Worm (Caenorhabditis elegans) whole organism, early embryonic: Measurements from ENCODE around the gene W05B10.4.

Experiments used
- ama-1 ChIP-seq: fragments of 150-350 bp; optimal IDR thresholded peaks from 2 replicates; lab custom pipeline; 2014
- ets-7 ChIP-seq: sonication (generic microtip); optimal IDR thresholded peaks from 2 replicates; lab custom pipeline; 2016; ENCODE audit warnings: missing genotype, missing genetic modification characterization, missing compliant biosample characterization
- flt-1 ChIP-seq: fragments of 200-800 bp; sonication (Bioruptor generic); IDR thresholded peaks from 2 replicates; pipeline ENCODE4 v1.3.6; 2022; ENCODE audit warnings: missing genetic modification characterization, missing compliant biosample characterization
- hmbx-1 ChIP-seq: sonication (generic microtip); optimal IDR thresholded peaks from 2 replicates; lab custom pipeline; 2016; ENCODE audit warnings: mild to moderate bottlenecking, missing genetic modification characterization, missing compliant biosample characterization
- scrt-1 ChIP-seq: fragments of 200-800 bp; sonication (Bioruptor generic); IDR thresholded peaks from 2 replicates; pipeline ENCODE4 v1.3.6; 2022; ENCODE audit warnings: missing genetic modification characterization, missing compliant biosample characterization

DNA sequence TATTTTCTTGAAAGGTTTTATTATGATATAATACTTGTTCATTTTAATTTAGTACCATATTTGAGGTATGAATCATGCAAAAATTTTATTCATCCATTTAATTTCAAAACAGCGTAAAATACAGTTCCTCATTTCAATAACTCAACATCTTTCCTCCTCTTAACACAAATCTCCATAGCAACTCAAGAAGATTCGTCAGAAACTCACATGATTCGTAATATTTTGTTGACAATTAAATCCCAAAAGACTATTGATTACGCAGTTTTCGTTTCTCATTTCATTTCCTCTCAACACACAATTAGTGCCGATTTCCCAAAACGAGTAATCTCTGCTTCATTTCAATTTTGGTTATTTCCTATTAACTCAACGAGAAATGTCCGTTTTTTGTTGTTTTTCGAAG lies 40.3 kb downstream of the W05B10.4 start, which contains the start of gene R11D1.2:
- TF ChIP-seq scrt-1 (GFP tag; lab: Robert Waterston, UW) = no peak
- TF ChIP-seq ama-1 = no peak
- no peak for TF ChIP-seq hmbx-1 (tag; lab: Kevin White, UChicago)
- TF ChIP-seq ets-7 = no peak
- TF ChIP-seq flt-1 (GFP tag; lab: Robert Waterston, UW) = no peak
